Worm (Caenorhabditis elegans) whole organism, early embryonic: ENCODE data around the gene nhr-134.

Experiments
- B0310.2 ChIP-seq: sonication (generic microtip); optimal IDR thresholded peaks from 2 replicates; lab custom pipeline; 2016; ENCODE audit warnings: mild to moderate bottlenecking, missing genetic modification characterization, missing compliant biosample characterization
- F13C5.2 ChIP-seq: sonication (generic microtip); optimal IDR thresholded peaks from 2 replicates; lab custom pipeline; 2017; ENCODE audit warnings: mild to moderate bottlenecking, missing genetic modification characterization, inconsistent platforms, missing compliant biosample characterization
- ama-1 ChIP-seq: fragments of 150-350 bp; optimal IDR thresholded peaks from 2 replicates; lab custom pipeline; 2014
- ceh-36 ChIP-seq: sonication (generic microtip); optimal IDR thresholded peaks from 2 replicates; lab custom pipeline; 2016; ENCODE audit warnings: missing genetic modification characterization, inconsistent platforms, missing compliant biosample characterization
- ets-7 ChIP-seq: sonication (generic microtip); optimal IDR thresholded peaks from 2 replicates; lab custom pipeline; 2016; ENCODE audit warnings: missing genotype, missing genetic modification characterization, missing compliant biosample characterization
- flt-1 ChIP-seq: fragments of 200-800 bp; sonication (Bioruptor generic); IDR thresholded peaks from 2 replicates; pipeline ENCODE4 v1.3.6; 2022; ENCODE audit warnings: missing genetic modification characterization, missing compliant biosample characterization
- hmbx-1 ChIP-seq: sonication (generic microtip); optimal IDR thresholded peaks from 2 replicates; lab custom pipeline; 2016; ENCODE audit warnings: mild to moderate bottlenecking, missing genetic modification characterization, missing compliant biosample characterization
- hmg-4 ChIP-seq: fragments of 200-800 bp; sonication (Bioruptor generic); optimal IDR thresholded peaks from 2 replicates; lab custom pipeline; 2018; ENCODE audit warnings: mild to moderate bottlenecking, missing genetic modification characterization, missing compliant biosample characterization
- hnd-1 ChIP-seq: sonication (generic microtip); optimal IDR thresholded peaks from 2 replicates; lab custom pipeline; 2016; ENCODE audit warnings: missing genetic modification characterization, missing compliant biosample characterization
- scrt-1 ChIP-seq: fragments of 200-800 bp; sonication (Bioruptor generic); IDR thresholded peaks from 2 replicates; pipeline ENCODE4 v1.3.6; 2022; ENCODE audit warnings: missing genetic modification characterization, missing compliant biosample characterization
- sea-1 ChIP-seq: fragments of 200-800 bp; sonication (Bioruptor generic); conservative IDR thresholded peaks from 2 replicates; pipeline ENCODE4 v1.3.6; 2022; ENCODE audit warnings: missing genetic modification characterization, missing compliant biosample characterization
- tbx-11 ChIP-seq: fragments of 200-800 bp; sonication (Bioruptor generic); IDR thresholded peaks from 2 replicates; pipeline ENCODE4 v1.3.6; 2022; ENCODE audit warnings: missing genetic modification characterization, missing compliant biosample characterization
- tbx-37 ChIP-seq: fragments of 200-800 bp; sonication (Bioruptor generic); conservative IDR thresholded peaks from 2 replicates; pipeline ENCODE4 v1.3.6; 2022; ENCODE audit warnings: missing genetic modification reagents, missing genetic modification characterization, missing compliant biosample characterization

DNA sequence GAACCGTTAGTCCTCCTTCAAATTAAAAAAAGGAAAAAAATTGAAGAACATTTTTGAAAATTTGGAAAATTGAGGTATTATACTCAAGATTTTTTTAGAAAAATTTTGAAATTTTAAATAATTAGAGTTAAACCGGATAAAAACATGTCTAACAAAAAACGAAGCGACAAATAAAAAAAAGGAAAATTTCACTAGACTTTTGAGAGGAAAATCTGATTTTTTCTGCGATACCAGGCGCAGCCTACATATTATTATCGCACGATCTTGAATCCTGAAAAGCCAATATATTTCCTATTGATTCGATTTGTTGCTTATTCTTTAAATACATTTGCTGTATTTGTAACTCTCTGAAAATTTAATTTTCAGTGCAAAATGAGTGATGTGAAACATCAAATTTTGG lies 15.7 kb upstream of the nhr-134 start, which contains the start of gene nstp-8:
- no peak for TF ChIP-seq ama-1
- TF ChIP-seq hmbx-1 (tag; lab: Kevin White, UChicago) = no peak
- TF ChIP-seq flt-1 (GFP tag; lab: Robert Waterston, UW) = no peak
- TF ChIP-seq ets-7 (tag; lab: Kevin White, UChicago) = no peak
- TF ChIP-seq tbx-37 (GFP tag; lab: Robert Waterston, UW) = no peak
- no peak for TF ChIP-seq sea-1
- no peak for TF ChIP-seq scrt-1 (GFP tag; lab: Robert Waterston, UW)
- no peak for TF ChIP-seq hmg-4 (GFP tag; lab: Kevin White, UChicago)
- TF ChIP-seq ceh-36 (tag; lab: Kevin White, UChicago) = no peak
- TF ChIP-seq hnd-1 (tag; lab: Kevin White, UChicago) = no peak
- TF ChIP-seq F13C5.2 (tag; lab: Kevin White, UChicago) = no peak
- no peak for TF ChIP-seq tbx-11 (GFP tag; lab: Robert Waterston, UW)
- TF ChIP-seq B0310.2 (tag; lab: Kevin White, UChicago) = no peak
